Fruit fly (Drosophila melanogaster) whole organism, adult: Measurements from ENCODE around the gene CG42526.

Experiments
- CG11617 ChIP-seq: fragments of 200-800 bp; sonication (Bioruptor generic); optimal IDR thresholded peaks from 2 replicates; lab custom pipeline; 2017; ENCODE audit warnings: mild to moderate bottlenecking, missing biosample characterization, missing genetic modification reagents, missing genetic modification characterization
- CG12768 ChIP-seq: fragments of 200-800 bp; sonication (Bioruptor generic); optimal IDR thresholded peaks from 2 replicates; lab custom pipeline; 2017; ENCODE audit warnings: missing biosample characterization, missing genetic modification characterization, mild to moderate bottlenecking, moderate library complexity, missing genetic modification reagents
- CG14711 ChIP-seq: fragments of 200-800 bp; sonication (Bioruptor generic); optimal IDR thresholded peaks from 2 replicates; lab custom pipeline; 2018; ENCODE audit warnings: missing biosample characterization, mild to moderate bottlenecking, missing genetic modification characterization, moderate library complexity
- CG1620 ChIP-seq: fragments of 200-800 bp; sonication (Bioruptor generic); optimal IDR thresholded peaks from 2 replicates; lab custom pipeline; 2016; ENCODE audit warnings: missing biosample characterization, missing genetic modification characterization
- CG33017 ChIP-seq: fragments of 200-800 bp; sonication (Bioruptor generic); optimal IDR thresholded peaks from 2 replicates; lab custom pipeline; 2018; ENCODE audit warnings: missing biosample characterization, mild to moderate bottlenecking, missing genetic modification characterization, moderate library complexity
- CG5204 ChIP-seq: fragments of 200-800 bp; sonication (Bioruptor generic); optimal IDR thresholded peaks from 2 replicates; lab custom pipeline; 2016; ENCODE audit warnings: missing biosample characterization, missing genetic modification characterization
- CG7045 ChIP-seq: fragments of 200-800 bp; sonication (Bioruptor generic); optimal IDR thresholded peaks from 2 replicates; lab custom pipeline; 2017; ENCODE audit warnings: missing biosample characterization, mild to moderate bottlenecking, missing genetic modification characterization
- CG7101 ChIP-seq: fragments of 200-800 bp; sonication (Bioruptor generic); optimal IDR thresholded peaks from 2 replicates; lab custom pipeline; 2018; ENCODE audit warnings: missing biosample characterization, mild to moderate bottlenecking, missing genetic modification characterization, moderate library complexity
- Clk ChIP-seq: fragments of 200-800 bp; sonication (Bioruptor generic); optimal IDR thresholded peaks from 2 replicates; lab custom pipeline; 2017; ENCODE audit warnings: missing biosample characterization, missing genetic modification characterization
- Crg-1 ChIP-seq: fragments of 200-800 bp; sonication (Bioruptor generic); optimal IDR thresholded peaks from 2 replicates; lab custom pipeline; 2016; ENCODE audit warnings: missing biosample characterization, missing genetic modification characterization
- Hr96 ChIP-seq: fragments of 200-800 bp; sonication (Bioruptor generic); optimal IDR thresholded peaks from 2 replicates; lab custom pipeline; 2016; ENCODE audit warnings: missing biosample characterization, missing genetic modification characterization
- Mnt ChIP-seq: fragments of 200-800 bp; sonication (Bioruptor generic); optimal IDR thresholded peaks from 2 replicates; lab custom pipeline; 2016; ENCODE audit warnings: missing biosample characterization, mild to moderate bottlenecking, missing genetic modification characterization
- bab1 ChIP-seq: fragments of 200-800 bp; sonication (Bioruptor generic); optimal IDR thresholded peaks from 3 replicates; lab custom pipeline; 2019; ENCODE audit warnings: missing biosample characterization, mild to moderate bottlenecking, missing genetic modification characterization, moderate library complexity
- cic ChIP-seq: fragments of 200-800 bp; sonication (Bioruptor generic); optimal IDR thresholded peaks from 2 replicates; lab custom pipeline; 2017; ENCODE audit warnings: missing biosample characterization, mild to moderate bottlenecking, missing genetic modification characterization, moderate library complexity
- cnc ChIP-seq, 2 experiments: fragments of >200 bp; optimal IDR thresholded peaks; 2 replicates each; lab custom pipeline; 2017
- kay ChIP-seq: fragments of 200-800 bp; sonication (Bioruptor generic); peaks from one replicate; lab custom pipeline; 2016; ENCODE audit warnings: missing biosample characterization, missing genetic modification characterization, borderline replicate concordance
- ovo ChIP-seq: fragments of 200-800 bp; sonication (Bioruptor generic); optimal IDR thresholded peaks from 2 replicates; lab custom pipeline; 2016; ENCODE audit warnings: missing biosample characterization, missing genetic modification characterization
- pad ChIP-seq: fragments of 200-800 bp; sonication (Bioruptor generic); optimal IDR thresholded peaks from 3 replicates; lab custom pipeline; 2017; ENCODE audit warnings: missing biosample characterization, missing genetic modification characterization, mild to moderate bottlenecking, moderate library complexity, missing genetic modification reagents
- tj ChIP-seq: fragments of 200-800 bp; sonication (Bioruptor generic); optimal IDR thresholded peaks from 3 replicates; lab custom pipeline; 2017; ENCODE audit warnings: missing biosample characterization, mild to moderate bottlenecking, missing genetic modification characterization, moderate library complexity
- toe ChIP-seq: fragments of 200-800 bp; sonication (Bioruptor generic); optimal IDR thresholded peaks from 2 replicates; lab custom pipeline; 2016; ENCODE audit warnings: missing biosample characterization, missing genetic modification characterization

CG42526 gene

DNA sequence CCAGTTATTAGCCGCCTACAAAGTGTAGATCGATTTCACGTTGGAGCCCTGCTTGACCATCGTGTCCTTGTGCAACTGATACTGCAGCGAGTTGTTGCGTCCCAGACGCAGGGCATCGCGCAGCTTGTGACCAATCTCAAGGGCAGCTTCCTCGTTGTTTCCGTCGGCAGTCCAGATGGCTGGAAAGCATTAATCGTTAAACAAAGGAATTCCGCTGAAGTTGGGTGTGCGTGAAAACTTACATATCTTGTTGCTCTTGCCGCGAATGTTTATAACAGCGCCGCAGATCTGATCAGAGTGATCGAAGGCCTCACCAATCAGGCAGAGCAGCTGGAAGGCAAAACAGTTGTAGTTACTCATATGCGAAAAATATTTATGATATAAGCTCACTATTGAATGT lies 35.3 kb downstream of the CG42526 start:
- no peak for TF ChIP-seq CG7045 (GFP tag; lab: Kevin White, UChicago)

DNA sequence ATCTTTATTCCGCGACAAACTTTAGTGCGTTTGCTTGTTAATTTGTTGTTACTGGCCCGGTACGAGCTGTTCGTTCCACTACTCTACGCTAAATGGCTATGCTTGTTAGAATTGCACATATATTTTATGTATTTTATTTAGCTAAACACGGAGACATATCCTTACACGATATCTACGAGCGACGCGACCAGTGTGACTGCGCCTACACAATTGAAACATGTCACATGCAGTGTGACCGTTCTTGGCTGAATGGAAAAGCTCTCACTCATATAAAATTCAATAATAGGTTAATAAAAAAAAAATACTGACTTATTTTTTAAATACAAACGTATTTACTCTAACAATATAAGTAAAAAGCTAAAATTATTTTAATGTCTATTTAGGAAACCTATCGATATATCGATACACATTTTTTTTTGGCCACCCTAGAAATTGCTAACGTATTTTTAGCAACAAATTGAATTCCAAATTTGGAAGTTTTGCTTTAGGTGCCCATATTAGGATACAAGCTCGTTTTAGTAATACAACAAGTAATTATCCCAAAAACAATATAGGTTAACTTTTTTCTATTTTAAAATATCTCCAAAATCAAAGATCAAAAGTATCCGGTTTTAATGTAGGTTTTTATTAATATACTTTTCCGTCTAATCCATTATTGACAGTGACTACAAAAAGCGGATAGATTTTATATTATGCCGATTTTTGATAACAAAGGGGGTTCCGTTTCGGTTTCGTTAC lies 36.0 kb downstream of the CG42526 start, which contains the start of gene CG4080:
TSS of gene CG4080 (minus strand) at position 215 of the 738 bp plus-strand sequence.
- TF ChIP-seq CG14711 (tag; lab: Kevin White, UChicago): peak; percentile 43
- TF ChIP-seq Mnt (GFP tag; lab: Kevin White, UChicago): peak; percentile 63
- no peak for TF ChIP-seq Hr96 (GFP tag; lab: Kevin White, UChicago)
- TF ChIP-seq CG7045 (GFP tag; lab: Kevin White, UChicago): no peak
- peak; percentile 49 for TF ChIP-seq CG33017 (tag; lab: Kevin White, UChicago)
- TF ChIP-seq cic (GFP tag; lab: Kevin White, UChicago): peak; percentile 38
- TF ChIP-seq CG7101: peak; percentile 37
- peak; percentile 49 for TF ChIP-seq CG1620 (GFP tag; lab: Kevin White, UChicago)
- peak; percentile 76 for TF ChIP-seq CG11617 (GFP tag; lab: Kevin White, UChicago)
- TF ChIP-seq cnc (optimal IDR thresholded peaks at IDR 0.05; lab: Kevin White, UChicago): no peak
- TF ChIP-seq toe (GFP tag; lab: Kevin White, UChicago): no peak
- TF ChIP-seq CG5204 (GFP tag; lab: Kevin White, UChicago): no peak
- peak; percentile 39 for TF ChIP-seq ovo
- peak; percentile 42 for TF ChIP-seq bab1 (GFP tag; lab: Kevin White, UChicago)
- TF ChIP-seq Clk (GFP tag; lab: Kevin White, UChicago): no peak
- peak; percentile 33 for TF ChIP-seq Crg-1 (GFP tag; lab: Kevin White, UChicago)
- no peak for TF ChIP-seq tj
- no peak for TF ChIP-seq pad
- peak; percentile 98 for TF ChIP-seq kay
- no peak for TF ChIP-seq CG12768 (GFP tag; lab: Kevin White, UChicago)

DNA sequence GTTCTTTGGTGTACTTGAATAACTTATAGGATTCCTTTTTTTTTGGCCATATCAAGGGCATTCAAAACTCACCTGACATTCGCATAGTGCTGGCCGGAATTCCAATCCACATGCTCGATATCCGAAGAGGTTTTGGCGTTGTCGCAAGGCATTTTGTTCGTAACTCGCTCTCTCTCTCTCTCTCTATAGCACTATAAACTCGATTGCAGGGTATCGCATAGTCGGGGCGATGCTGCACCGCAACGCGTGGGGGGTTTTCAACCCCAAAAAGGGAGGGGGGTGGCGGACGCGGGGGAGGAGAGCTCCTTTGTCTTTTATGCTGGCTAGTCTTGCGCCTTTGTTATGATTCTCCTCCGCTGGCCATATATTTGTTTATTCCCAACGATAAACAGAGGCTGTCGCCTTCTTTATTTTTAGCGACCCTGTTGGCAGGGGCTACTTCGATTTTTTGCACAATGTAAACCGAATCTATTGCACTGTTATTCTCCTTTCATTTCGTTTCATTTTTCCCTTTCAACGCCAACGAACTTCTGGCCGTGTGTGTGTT lies 36.7 kb downstream of the CG42526 start:
- TF ChIP-seq CG7045 (GFP tag; lab: Kevin White, UChicago) (peak; percentile 45), CG12768 (GFP tag; lab: Kevin White, UChicago) (no peak)

DNA sequence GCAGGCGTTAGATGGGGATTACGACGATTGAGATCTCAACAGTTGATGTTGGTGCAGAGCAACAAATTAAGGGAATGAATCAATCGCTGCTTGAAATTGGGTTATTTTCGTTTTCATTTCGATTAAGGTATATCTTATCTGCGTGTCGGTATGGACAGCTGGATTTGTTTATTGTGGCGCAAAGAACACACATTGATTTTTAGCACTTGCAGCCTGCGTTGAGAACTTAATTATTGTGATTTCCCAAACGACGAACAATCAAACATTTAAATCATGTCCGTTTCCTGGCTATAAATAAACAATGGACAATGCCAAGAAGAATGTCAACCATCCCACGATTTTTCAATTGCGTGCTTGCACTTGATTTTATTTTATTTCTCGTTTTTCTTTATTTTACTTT lies 37.2 kb downstream of the CG42526 start:
- no peak for TF ChIP-seq CG5204 (GFP tag; lab: Kevin White, UChicago)
- no peak for TF ChIP-seq CG7045 (GFP tag; lab: Kevin White, UChicago)
- no peak for TF ChIP-seq Crg-1 (GFP tag; lab: Kevin White, UChicago)
- TF ChIP-seq CG11617 (GFP tag; lab: Kevin White, UChicago): no peak
- TF ChIP-seq Hr96 (GFP tag; lab: Kevin White, UChicago): no peak
- no peak for TF ChIP-seq tj

DNA sequence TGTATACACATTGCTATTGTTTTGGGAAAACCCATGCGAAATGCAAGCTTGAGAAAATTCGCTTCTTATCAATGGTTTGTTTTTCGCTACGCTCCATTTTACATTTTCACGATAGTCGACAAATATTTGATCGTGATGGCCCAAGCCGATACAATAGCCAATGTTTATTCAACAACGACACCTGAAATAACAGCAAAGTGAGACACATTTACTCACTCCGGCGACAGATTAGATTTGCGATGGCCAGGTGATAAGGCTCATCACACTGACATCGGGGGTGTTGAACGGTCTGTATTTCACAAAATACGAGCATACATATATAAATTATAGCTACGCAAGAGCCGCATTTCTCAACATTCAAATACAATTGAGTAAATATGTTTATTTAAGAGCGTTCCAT lies 38.0 kb downstream of the CG42526 start:
- TF ChIP-seq tj (no peak), Crg-1 (GFP tag; lab: Kevin White, UChicago) (peak; percentile 86), CG33017 (tag; lab: Kevin White, UChicago) (peak; percentile 76), CG7101 (peak; percentile 88), ovo (peak; percentile 93), kay (peak; percentile 92), CG7045 (GFP tag; lab: Kevin White, UChicago) (peak; percentile 92), CG5204 (GFP tag; lab: Kevin White, UChicago) (no peak), CG14711 (tag; lab: Kevin White, UChicago) (peak; percentile 68), cic (GFP tag; lab: Kevin White, UChicago) (peak; percentile 92), Clk (GFP tag; lab: Kevin White, UChicago) (peak; percentile 72), toe (GFP tag; lab: Kevin White, UChicago) (peak; percentile 36), bab1 (GFP tag; lab: Kevin White, UChicago) (peak; percentile 57), Mnt (GFP tag; lab: Kevin White, UChicago) (peak; percentile 77), Hr96 (GFP tag; lab: Kevin White, UChicago) (no peak), cnc (optimal IDR thresholded peaks at IDR 0.05; lab: Kevin White, UChicago) (no peak), CG12768 (GFP tag; lab: Kevin White, UChicago) (peak; percentile 94), pad (peak; percentile 74), CG1620 (GFP tag; lab: Kevin White, UChicago) (peak; percentile 69), CG11617 (GFP tag; lab: Kevin White, UChicago) (peak; percentile 72)

DNA sequence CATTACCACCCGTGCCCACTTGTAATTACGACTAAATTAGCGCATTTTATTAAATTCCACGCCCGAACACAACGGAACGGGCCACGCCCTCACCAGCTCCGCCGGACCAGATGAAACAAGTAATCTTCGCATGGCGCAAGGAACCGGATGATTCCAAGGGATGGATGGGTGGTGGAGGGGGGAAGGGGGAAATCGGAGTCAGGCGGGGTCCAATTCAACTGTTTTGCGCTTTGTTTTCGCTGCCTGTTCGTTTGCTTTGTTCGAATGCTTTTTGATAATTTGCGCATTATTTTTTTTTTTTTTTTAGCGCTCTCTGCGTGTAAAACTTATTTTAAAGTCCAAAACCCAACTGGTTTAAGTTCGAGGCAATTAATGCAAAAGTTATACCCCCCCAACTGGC lies 38.5 kb downstream of the CG42526 start:
- TF ChIP-seq kay (no peak), CG14711 (tag; lab: Kevin White, UChicago) (no peak), CG11617 (GFP tag; lab: Kevin White, UChicago) (no peak), tj (peak; percentile 37), CG12768 (GFP tag; lab: Kevin White, UChicago) (no peak), bab1 (GFP tag; lab: Kevin White, UChicago) (no peak), CG7045 (GFP tag; lab: Kevin White, UChicago) (no peak), Crg-1 (GFP tag; lab: Kevin White, UChicago) (no peak)
